Worm (Caenorhabditis elegans): Measurements from ENCODE around the gene spp-1.

DNA sequence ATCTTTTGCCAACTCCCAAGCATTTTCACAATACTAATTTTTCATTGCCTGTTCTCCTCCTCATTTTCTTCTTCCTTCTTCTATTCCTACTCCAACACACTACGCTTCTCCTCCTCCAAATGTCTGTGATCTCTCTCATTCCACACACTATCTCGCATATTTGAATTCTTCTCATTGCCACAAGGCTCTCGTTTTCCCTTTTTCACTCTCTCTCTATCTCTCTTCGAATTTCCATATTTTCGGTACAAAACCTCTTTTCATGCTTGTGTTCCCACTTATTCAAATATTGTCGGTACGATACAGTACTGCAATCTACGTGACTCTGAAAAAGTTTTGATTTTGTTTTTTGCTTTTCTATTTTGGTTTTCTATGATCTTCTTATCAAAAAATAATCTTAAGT is 25.2 kb upstream of the spp-1 start:
- no peak for TF ChIP-seq snpc-4 (tag; optimal IDR thresholded peaks at IDR 0.05)
- no peak for TF ChIP-seq unc-39 (tag; optimal IDR thresholded peaks at IDR 0.05)
- peak; percentile 0 for TF ChIP-seq crh-2 (tag; optimal IDR thresholded peaks at IDR 0.05)
- TF ChIP-seq alr-1 (tag; optimal IDR thresholded peaks at IDR 0.05), result no peak
- TF ChIP-seq ceh-16 (tag; optimal IDR thresholded peaks at IDR 0.05), result no peak
- TF ChIP-seq R02D3.7 (tag; optimal IDR thresholded peaks at IDR 0.05), result no peak
- TF ChIP-seq dmd-4 (tag; optimal IDR thresholded peaks at IDR 0.05), result no peak
- TF ChIP-seq mdl-1 (tag; optimal IDR thresholded peaks at IDR 0.05), result no peak
- TF ChIP-seq ztf-4 (tag; optimal IDR thresholded peaks at IDR 0.05), result no peak

All from whole organism, L2 larva.